Worm (Caenorhabditis elegans) whole organism, L2 larva: ENCODE data around the gene F53H4.4.

Experiments used
- egl-27 ChIP-seq: sonication (generic microtip); optimal IDR thresholded peaks from 3 replicates; lab custom pipeline; 2017; ENCODE audit warnings: missing biosample characterization, missing genetic modification reagents, missing genetic modification characterization
- elt-3 ChIP-seq: sonication (generic microtip); optimal IDR thresholded peaks from 2 replicates; lab custom pipeline; 2017; ENCODE audit warnings: missing biosample characterization, missing genetic modification characterization
- fos-1 ChIP-seq: fragments of 150-350 bp; optimal IDR thresholded peaks from 2 replicates; lab custom pipeline; 2014; ENCODE audit warnings: missing biosample characterization, missing genetic modification characterization
- lin-39 ChIP-seq: fragments of 150-350 bp; optimal IDR thresholded peaks from 2 replicates; lab custom pipeline; 2014; ENCODE audit warnings: missing biosample characterization, missing genetic modification reagents, missing genetic modification characterization
- nhr-11 ChIP-seq: fragments of 150-350 bp; optimal IDR thresholded peaks from 2 replicates; lab custom pipeline; 2014; ENCODE audit warnings: missing biosample characterization, missing genetic modification characterization
- nhr-77 ChIP-seq: fragments of 150-350 bp; optimal IDR thresholded peaks from 2 replicates; lab custom pipeline; 2014; ENCODE audit warnings: missing biosample characterization, missing genetic modification characterization

- TF ChIP-seq egl-27 (tag; lab: Kevin White, UChicago) (no peak), fos-1 (tag; lab: Kevin White, UChicago) (no peak), nhr-77 (tag; lab: Kevin White, UChicago) (no peak), nhr-11 (no peak), elt-3 (tag; lab: Kevin White, UChicago) (no peak), lin-39 (tag; lab: Kevin White, UChicago) (no peak)
These were observed 44.0 kb upstream of the F53H4.4 start, which contains the start of gene Y7A5A.8 for ce11 chrX:15822197-15822596.
